Fruit fly (Drosophila melanogaster) whole organism, embryonic: ENCODE measurements around the gene Sgs1.
A peak's percentile ranks its signal among the peaks of the same experiment; 100 is the strongest.

Source experiments
- Atf3 ChIP-seq: fragments of 200-800 bp; sonication (Bioruptor generic); optimal IDR thresholded peaks from 3 replicates; lab custom pipeline; 2016; ENCODE audit warnings: missing biosample characterization, missing genetic modification characterization
- Bgb ChIP-seq: fragments of 200-800 bp; sonication (Bioruptor generic); IDR thresholded peaks from 2 replicates; pipeline ENCODE4 v1.3.6; 2022; ENCODE audit warnings: missing biosample characterization, missing genetic modification characterization; ENCODE audit not compliant: partially characterized antibody
- Bteb2 ChIP-seq: fragments of 200-800 bp; sonication (Bioruptor generic); optimal IDR thresholded peaks from 2 replicates; lab custom pipeline; 2016; ENCODE audit warnings: missing biosample characterization, missing genetic modification characterization
- CG10147 ChIP-seq: fragments of 200-800 bp; sonication (Bioruptor generic); optimal IDR thresholded peaks from 2 replicates; lab custom pipeline; 2019; ENCODE audit warnings: missing biosample characterization, mild to moderate bottlenecking, missing genetic modification characterization, moderate library complexity
- CG10267 ChIP-seq: fragments of 200-800 bp; sonication (Bioruptor generic); optimal IDR thresholded peaks from 2 replicates; lab custom pipeline; 2018; ENCODE audit warnings: missing biosample characterization, mild to moderate bottlenecking, missing genetic modification characterization, moderate library complexity
- CG10431 ChIP-seq: fragments of 200-800 bp; sonication (Bioruptor generic); optimal IDR thresholded peaks from 3 replicates; lab custom pipeline; 2018; ENCODE audit warnings: missing biosample characterization, mild to moderate bottlenecking, missing genetic modification characterization
- CG11085 ChIP-seq: fragments of 200-800 bp; sonication (Bioruptor generic); IDR thresholded peaks from 2 replicates; pipeline ENCODE4 v1.3.6; 2022; ENCODE audit warnings: missing biosample characterization, missing genetic modification characterization
- CG11093 ChIP-seq: fragments of 200-800 bp; sonication (Bioruptor generic); IDR thresholded peaks from 3 replicates; pipeline ENCODE4 v1.3.6; 2022; ENCODE audit warnings: missing biosample characterization, missing genetic modification characterization
- CG12744 ChIP-seq: fragments of 200-800 bp; sonication (Bioruptor generic); optimal IDR thresholded peaks from 2 replicates; lab custom pipeline; 2016; ENCODE audit warnings: missing biosample characterization, missing genetic modification characterization
- CG13775 ChIP-seq: fragments of 200-800 bp; sonication (Bioruptor generic); optimal IDR thresholded peaks from 3 replicates; lab custom pipeline; 2017; ENCODE audit warnings: missing biosample characterization, mild to moderate bottlenecking, missing genetic modification characterization
- CG14710 ChIP-seq: fragments of 200-800 bp; sonication (Bioruptor generic); optimal IDR thresholded peaks from 3 replicates; lab custom pipeline; 2019; ENCODE audit warnings: missing biosample characterization, mild to moderate bottlenecking, missing genetic modification characterization, moderate library complexity
- CG15479 ChIP-seq: fragments of 200-800 bp; sonication (Bioruptor generic); optimal IDR thresholded peaks from 3 replicates; lab custom pipeline; 2019; ENCODE audit warnings: missing biosample characterization, mild to moderate bottlenecking, missing genetic modification characterization, moderate library complexity
- CG18011 ChIP-seq: fragments of 200-800 bp; sonication (Bioruptor generic); optimal IDR thresholded peaks from 2 replicates; lab custom pipeline; 2017; ENCODE audit warnings: missing biosample characterization, missing genetic modification characterization, mild to moderate bottlenecking, moderate library complexity, missing genotype
- CG2889 ChIP-seq: fragments of 200-800 bp; sonication (Bioruptor generic); IDR thresholded peaks from 3 replicates; pipeline ENCODE4 v1.3.6; 2022; ENCODE audit warnings: missing biosample characterization, missing genetic modification characterization
- CG31441 ChIP-seq: fragments of 200-800 bp; sonication (Bioruptor generic); IDR thresholded peaks from 2 replicates; pipeline ENCODE4 v1.3.6; 2022; ENCODE audit warnings: missing biosample characterization, missing genetic modification characterization
- CG32772 ChIP-seq: fragments of 200-800 bp; sonication (Bioruptor generic); IDR thresholded peaks from 2 replicates; pipeline ENCODE4 v1.3.6; 2022; ENCODE audit warnings: missing biosample characterization, missing genetic modification characterization
- CG4328 ChIP-seq: fragments of 200-800 bp; sonication (Bioruptor generic); optimal IDR thresholded peaks from 3 replicates; lab custom pipeline; 2017; ENCODE audit warnings: missing biosample characterization, missing genetic modification reagents, missing genetic modification characterization
- CG8089 ChIP-seq: fragments of 200-800 bp; sonication (Bioruptor generic); optimal IDR thresholded peaks from 3 replicates; lab custom pipeline; 2016; ENCODE audit warnings: missing biosample characterization, missing genetic modification characterization
- Dbx ChIP-seq: fragments of 200-800 bp; sonication (Bioruptor generic); IDR thresholded peaks from 3 replicates; pipeline ENCODE4 v1.3.6; 2022; ENCODE audit warnings: missing biosample characterization, missing genetic modification characterization
- Dip2 ChIP-seq: fragments of 200-800 bp; sonication (Bioruptor generic); IDR thresholded peaks from 2 replicates; pipeline ENCODE4 v1.3.6; 2022; ENCODE audit warnings: missing biosample characterization, missing genetic modification characterization
- Eip74EF ChIP-seq, 2 experiments: fragments of 200-800 bp in 1 of 2; fragments of >200 bp in 1 of 2; sonication (Bioruptor generic) in 1 of 2; optimal IDR thresholded peaks; 2 replicates each; lab custom pipeline; 2017 to 2019; ENCODE audit warnings: missing biosample characterization in 2 of 2, missing genetic modification characterization in 2 of 2, mild to moderate bottlenecking in 1 of 2, moderate library complexity in 1 of 2
- Ets65A ChIP-seq: fragments of 200-800 bp; sonication (Bioruptor generic); peaks from one replicate; lab custom pipeline; 2016; ENCODE audit warnings: missing biosample characterization, missing genetic modification characterization
- Fer2 ChIP-seq: fragments of 200-800 bp; sonication (Bioruptor generic); optimal IDR thresholded peaks from 2 replicates; lab custom pipeline; 2018; ENCODE audit warnings: missing biosample characterization, mild to moderate bottlenecking, missing genetic modification characterization, moderate library complexity
- Fer3 ChIP-seq: fragments of 200-800 bp; sonication (Bioruptor generic); optimal IDR thresholded peaks from 2 replicates; lab custom pipeline; 2018; ENCODE audit warnings: missing biosample characterization, mild to moderate bottlenecking, missing genetic modification characterization, moderate library complexity
- GATAe ChIP-seq: fragments of 200-800 bp; sonication (Bioruptor generic); conservative IDR thresholded peaks from 2 replicates; pipeline ENCODE4 v1.3.6; 2022; ENCODE audit warnings: missing biosample characterization, missing genetic modification characterization
- Hr51 ChIP-seq, 2 experiments: fragments of 200-800 bp; sonication (Bioruptor generic); optimal IDR thresholded peaks; 2 replicates in 1 of 2; 3 replicates in 1 of 2; lab custom pipeline; 2016 to 2018; ENCODE audit warnings: missing biosample characterization in 2 of 2, missing genetic modification characterization in 2 of 2, mild to moderate bottlenecking in 1 of 2, moderate library complexity in 1 of 2
- Hr78 ChIP-seq, 2 experiments: fragments of 200-800 bp in 1 of 2; fragments of >200 bp in 1 of 2; sonication (Bioruptor generic) in 1 of 2; optimal IDR thresholded peaks; 2 replicates each; lab custom pipeline; 2017 to 2019; ENCODE audit warnings: missing biosample characterization in 2 of 2, missing genetic modification characterization in 2 of 2, mild to moderate bottlenecking in 1 of 2, moderate library complexity in 1 of 2
- Kr ChIP-seq: fragments of 200-800 bp; sonication (Bioruptor generic); optimal IDR thresholded peaks from 2 replicates; lab custom pipeline; 2017; ENCODE audit warnings: missing biosample characterization, mild to moderate bottlenecking, missing genetic modification characterization
- MESR4 ChIP-seq: fragments of 200-800 bp; sonication (Bioruptor generic); optimal IDR thresholded peaks from 2 replicates; lab custom pipeline; 2018; ENCODE audit warnings: missing biosample characterization, mild to moderate bottlenecking, missing genetic modification characterization, moderate library complexity
- Myb ChIP-seq: fragments of 200-800 bp; sonication (Bioruptor generic); optimal IDR thresholded peaks from 2 replicates; lab custom pipeline; 2016; ENCODE audit warnings: missing biosample characterization, missing genetic modification characterization
- NFAT ChIP-seq: fragments of 200-800 bp; sonication (Bioruptor generic); IDR thresholded peaks from 2 replicates; pipeline ENCODE4 v1.3.6; 2022; ENCODE audit warnings: missing biosample characterization, missing genetic modification characterization
- Tbp ChIP-seq: fragments of >200 bp; optimal IDR thresholded peaks from 2 replicates; lab custom pipeline; 2018; ENCODE audit warnings: missing biosample characterization, missing genetic modification characterization
- Vsx1 ChIP-seq: fragments of 200-800 bp; sonication (Bioruptor generic); optimal IDR thresholded peaks from 2 replicates; lab custom pipeline; 2017; ENCODE audit warnings: missing biosample characterization, mild to moderate bottlenecking, missing genetic modification characterization, missing genetic modification reagents
- Xrp1 ChIP-seq: fragments of 200-800 bp; sonication (Bioruptor generic); IDR thresholded peaks from 2 replicates; pipeline ENCODE4 v1.3.6; 2022; ENCODE audit warnings: missing biosample characterization, missing genetic modification characterization
- ato ChIP-seq: fragments of 200-800 bp; sonication (Bioruptor generic); IDR thresholded peaks from 2 replicates; pipeline ENCODE4 v1.3.6; 2022; ENCODE audit warnings: missing biosample characterization, missing genetic modification characterization; ENCODE audit not compliant: partially characterized antibody
- chm ChIP-seq: fragments of 200-800 bp; sonication (Bioruptor generic); IDR thresholded peaks from 2 replicates; pipeline ENCODE4 v1.3.6; 2022; ENCODE audit warnings: missing biosample characterization, missing genetic modification characterization
- chn ChIP-seq: fragments of 200-800 bp; sonication (Bioruptor generic); optimal IDR thresholded peaks from 2 replicates; lab custom pipeline; 2016; ENCODE audit warnings: missing biosample characterization, missing genetic modification characterization
- dimm ChIP-seq: fragments of 200-800 bp; sonication (Bioruptor generic); IDR thresholded peaks from 2 replicates; pipeline ENCODE4 v1.3.6; 2022; ENCODE audit warnings: missing biosample characterization, missing genetic modification characterization
- exex ChIP-seq: fragments of 200-800 bp; sonication (Bioruptor generic); optimal IDR thresholded peaks from 4 replicates; lab custom pipeline; 2018; ENCODE audit warnings: missing biosample characterization, mild to moderate bottlenecking, missing genetic modification characterization, moderate library complexity
- grn ChIP-seq: fragments of 200-800 bp; sonication (Bioruptor generic); optimal IDR thresholded peaks from 3 replicates; lab custom pipeline; 2017; ENCODE audit warnings: missing biosample characterization, missing genetic modification characterization
- hb ChIP-seq: fragments of 200-800 bp; sonication (Bioruptor generic); IDR thresholded peaks from 3 replicates; pipeline ENCODE4 v1.3.6; 2022; ENCODE audit warnings: missing biosample characterization, missing genetic modification characterization; ENCODE audit not compliant: partially characterized antibody
- hbn ChIP-seq: fragments of 200-800 bp; sonication (Bioruptor generic); IDR thresholded peaks from 2 replicates; pipeline ENCODE4 v1.3.6; 2022; ENCODE audit warnings: missing biosample characterization, missing genetic modification characterization; ENCODE audit not compliant: partially characterized antibody
- lab ChIP-seq: fragments of 200-800 bp; sonication (Bioruptor generic); optimal IDR thresholded peaks from 3 replicates; lab custom pipeline; 2017; ENCODE audit warnings: missing biosample characterization, missing genetic modification characterization, mild to moderate bottlenecking, moderate library complexity, missing genetic modification reagents
- mld ChIP-seq: fragments of 200-800 bp; sonication (Bioruptor generic); IDR thresholded peaks from 3 replicates; pipeline ENCODE4 v1.3.6; 2022; ENCODE audit warnings: missing biosample characterization, missing genetic modification characterization; ENCODE audit not compliant: partially characterized antibody
- slou ChIP-seq: fragments of 200-800 bp; sonication (Bioruptor generic); optimal IDR thresholded peaks from 3 replicates; lab custom pipeline; 2016; ENCODE audit warnings: missing biosample characterization, missing genetic modification characterization
- ttk ChIP-seq: fragments of 200-800 bp; sonication (Bioruptor generic); IDR thresholded peaks from 2 replicates; pipeline ENCODE4 v2.1.2; 2022; ENCODE audit warnings: missing biosample characterization, missing genetic modification characterization
- unc-4 ChIP-seq: fragments of 200-800 bp; sonication (Bioruptor generic); IDR thresholded peaks from 2 replicates; pipeline ENCODE4 v1.3.6; 2022; ENCODE audit warnings: missing biosample characterization, missing genetic modification characterization; ENCODE audit not compliant: partially characterized antibody
- zen ChIP-seq: fragments of 200-800 bp; sonication (Bioruptor generic); optimal IDR thresholded peaks from 3 replicates; lab custom pipeline; 2018; ENCODE audit warnings: missing biosample characterization, mild to moderate bottlenecking, missing genetic modification characterization, moderate library complexity

The Sgs1 gene

dm6 chr2L:4981278-4981966, 44.2 kb downstream of the Sgs1 start, which contains the start of the genes CG8892 and CG34126:
CG8892 (minus strand) TSS chr2L:4981592.
CG34126 (plus strand) TSS chr2L:4981614.
- peak; percentile 97 for TF ChIP-seq Fer2 (tag; lab: Kevin White, UChicago)
- TF ChIP-seq mld (GFP tag; lab: Robert Waterston, UW): no peak
- peak; percentile 93 for TF ChIP-seq ttk (GFP tag; lab: Robert Waterston, UW)
- TF ChIP-seq Hr78 (GFP tag; optimal IDR thresholded peaks at IDR 0.05; lab: Kevin White, UChicago): peak in 1 of 2 experiments; percentile 75
- TF ChIP-seq Hr51 (GFP tag; optimal IDR thresholded peaks at IDR 0.05; lab: Kevin White, UChicago): peak; percentile 95 to 98
- peak; percentile 71 for TF ChIP-seq Dip2 (GFP tag; lab: Robert Waterston, UW)
- TF ChIP-seq exex (tag; lab: Kevin White, UChicago): peak; percentile 83
- TF ChIP-seq Bgb: peak; percentile 45; the same call in 1 of the 2 replicates
- TF ChIP-seq grn (GFP tag; lab: Kevin White, UChicago): peak; percentile 86
- peak; percentile 98 for TF ChIP-seq chn (GFP tag; lab: Kevin White, UChicago)
- no peak for TF ChIP-seq hbn
- peak; percentile 89 for TF ChIP-seq GATAe (GFP tag; lab: Robert Waterston, UW)
- peak; percentile 98 for TF ChIP-seq Xrp1 (GFP tag; lab: Robert Waterston, UW)
- peak; percentile 100 for TF ChIP-seq CG10267 (tag; lab: Kevin White, UChicago)
- TF ChIP-seq Myb (GFP tag; lab: Kevin White, UChicago): peak; percentile 84
- peak; percentile 97 for TF ChIP-seq CG4328 (GFP tag; lab: Kevin White, UChicago)
- TF ChIP-seq CG8089 (GFP tag; lab: Kevin White, UChicago): peak; percentile 95
- TF ChIP-seq CG31441: peak; percentile 96
- 0 out of 2 replicates have a peak, but pooled peaks have one; percentile 27 for TF ChIP-seq unc-4 (GFP tag; lab: Robert Waterston, UW)
- peak in 1 of 2 experiments; percentile 85 for TF ChIP-seq Eip74EF (GFP tag; optimal IDR thresholded peaks at IDR 0.05; lab: Kevin White, UChicago)
- TF ChIP-seq CG12744: peak; percentile 87
- TF ChIP-seq CG18011: peak; percentile 90
- peak; percentile 94 for TF ChIP-seq CG10147 (GFP tag; lab: Kevin White, UChicago)
- no peak for TF ChIP-seq ato (GFP tag; lab: Robert Waterston, UW)
- TF ChIP-seq slou (GFP tag; lab: Kevin White, UChicago): peak; percentile 98
- peak; percentile 99 for TF ChIP-seq CG13775 (GFP tag; lab: Kevin White, UChicago)
- TF ChIP-seq lab (GFP tag; lab: Kevin White, UChicago): peak; percentile 98
- TF ChIP-seq Tbp (GFP tag; lab: Kevin White, UChicago): peak; percentile 75
- peak; percentile 94 for TF ChIP-seq CG11085 (GFP tag; lab: Robert Waterston, UW)
- TF ChIP-seq CG11093 (GFP tag; lab: Robert Waterston, UW): peak; percentile 96
- peak; percentile 66 for TF ChIP-seq MESR4 (GFP tag; lab: Kevin White, UChicago)
- peak; percentile 96 for TF ChIP-seq CG32772 (GFP tag; lab: Robert Waterston, UW)
- peak; percentile 92 for TF ChIP-seq chm
- peak; percentile 75 for TF ChIP-seq CG15479 (GFP tag; lab: Kevin White, UChicago)
- TF ChIP-seq Ets65A (GFP tag; lab: Kevin White, UChicago): peak; percentile 100
- peak; percentile 96 for TF ChIP-seq zen (tag; lab: Kevin White, UChicago)
- TF ChIP-seq NFAT (GFP tag; lab: Robert Waterston, UW): peak; percentile 98
- peak; percentile 96 for TF ChIP-seq Atf3 (GFP tag; lab: Kevin White, UChicago)
- peak; percentile 98 for TF ChIP-seq Dbx (GFP tag; lab: Robert Waterston, UW)
- peak; percentile 98 for TF ChIP-seq CG14710 (tag; lab: Kevin White, UChicago)
- TF ChIP-seq CG2889 (GFP tag; lab: Robert Waterston, UW): peak; percentile 95
- TF ChIP-seq Fer3 (tag; lab: Kevin White, UChicago): peak; percentile 97
- TF ChIP-seq dimm (GFP tag; lab: Robert Waterston, UW): peak; percentile 82
- peak; percentile 86 for TF ChIP-seq Vsx1
- TF ChIP-seq hb (GFP tag; lab: Robert Waterston, UW): no peak
- peak; percentile 61 for TF ChIP-seq Kr (GFP tag; lab: Kevin White, UChicago)
- peak; percentile 94 for TF ChIP-seq Bteb2
- TF ChIP-seq CG10431 (GFP tag; lab: Kevin White, UChicago): peak; percentile 84
